Worm (Caenorhabditis elegans): Measurements from ENCODE around the gene frm-2.

- TF ChIP-seq ztf-11 (tag; optimal IDR thresholded peaks at IDR 0.05) (no peak), lin-13 (tag; optimal IDR thresholded peaks at IDR 0.05) (no peak), zip-8 (tag; optimal IDR thresholded peaks at IDR 0.05) (no peak), unc-39 (tag; optimal IDR thresholded peaks at IDR 0.05) (no peak), mab-5 (tag; optimal IDR thresholded peaks at IDR 0.05) (no peak), unc-62 (GFP tag; optimal IDR thresholded peaks at IDR 0.05) (no peak), snpc-4 (tag; optimal IDR thresholded peaks at IDR 0.05) (no peak), mep-1 (tag; optimal IDR thresholded peaks at IDR 0.05) (no peak), nhr-76 (tag; optimal IDR thresholded peaks at IDR 0.05) (no peak), nhr-28 (tag; optimal IDR thresholded peaks at IDR 0.05) (no peak), elt-1 (tag; optimal IDR thresholded peaks at IDR 0.05; ENCODE audit: borderline replicate concordance, insufficient read depth) (no peak), ces-1 (GFP tag; optimal IDR thresholded peaks at IDR 0.05) (peak; percentile 94), nhr-237 (tag; optimal IDR thresholded peaks at IDR 0.05) (no peak), lsy-2 (tag; optimal IDR thresholded peaks at IDR 0.05) (no peak)
Observed at ce11 chrIII:5992043-5992442, 10.1 kb upstream of the frm-2 start.

Data from whole organism, mixed stage, embryonic.